Fruit fly (Drosophila melanogaster) whole organism, embryonic: ENCODE data around the gene CG12594.

Source experiments
- Asciz ChIP-seq: fragments of 200-800 bp; sonication (Bioruptor generic); optimal IDR thresholded peaks from 2 replicates; lab custom pipeline; 2017; ENCODE audit warnings: missing biosample characterization, mild to moderate bottlenecking, missing genetic modification characterization, missing genetic modification reagents
- BEAF-32 ChIP-seq: fragments of 200-800 bp; sonication (Bioruptor generic); optimal IDR thresholded peaks from 3 replicates; lab custom pipeline; 2017; ENCODE audit warnings: missing biosample characterization, missing genetic modification characterization, mild to moderate bottlenecking, moderate library complexity, missing genetic modification reagents
- Blimp-1 ChIP-seq: fragments of 200-800 bp; sonication (Bioruptor generic); optimal IDR thresholded peaks from 3 replicates; lab custom pipeline; 2018; ENCODE audit warnings: missing biosample characterization, missing genetic modification characterization, mild to moderate bottlenecking, moderate library complexity, missing genetic modification reagents
- CG10147 ChIP-seq: fragments of 200-800 bp; sonication (Bioruptor generic); optimal IDR thresholded peaks from 2 replicates; lab custom pipeline; 2019; ENCODE audit warnings: missing biosample characterization, mild to moderate bottlenecking, missing genetic modification characterization, moderate library complexity
- CG11456 ChIP-seq: fragments of 200-800 bp; sonication (Bioruptor generic); IDR thresholded peaks from 3 replicates; pipeline ENCODE4 v1.3.6; 2022; ENCODE audit warnings: missing biosample characterization, missing genetic modification characterization
- CG11723 ChIP-seq: fragments of 200-800 bp; sonication (Bioruptor generic); optimal IDR thresholded peaks from 2 replicates; lab custom pipeline; 2017; ENCODE audit warnings: missing biosample characterization, mild to moderate bottlenecking, missing genetic modification characterization
- CG12071 ChIP-seq: fragments of 200-800 bp; sonication (Bioruptor generic); optimal IDR thresholded peaks from 3 replicates; lab custom pipeline; 2018; ENCODE audit warnings: missing biosample characterization, mild to moderate bottlenecking, missing genetic modification characterization
- CG12155 ChIP-seq: fragments of 200-800 bp; sonication (Bioruptor generic); optimal IDR thresholded peaks from 3 replicates; lab custom pipeline; 2016; ENCODE audit warnings: missing biosample characterization, missing genetic modification characterization
- CG13775 ChIP-seq: fragments of 200-800 bp; sonication (Bioruptor generic); optimal IDR thresholded peaks from 3 replicates; lab custom pipeline; 2017; ENCODE audit warnings: missing biosample characterization, mild to moderate bottlenecking, missing genetic modification characterization
- CG15011 ChIP-seq: fragments of 200-800 bp; sonication (Bioruptor generic); optimal IDR thresholded peaks from 3 replicates; lab custom pipeline; 2018; ENCODE audit warnings: missing biosample characterization, mild to moderate bottlenecking, missing genetic modification characterization
- CG15073 ChIP-seq: fragments of 200-800 bp; sonication (Bioruptor generic); optimal IDR thresholded peaks from 2 replicates; lab custom pipeline; 2016; ENCODE audit warnings: missing biosample characterization, missing genetic modification characterization
- CG15514 ChIP-seq: fragments of 200-800 bp; sonication (Bioruptor generic); optimal IDR thresholded peaks from 3 replicates; lab custom pipeline; 2017; ENCODE audit warnings: missing biosample characterization, missing genetic modification characterization, mild to moderate bottlenecking, moderate library complexity, missing genetic modification reagents
- CG16813 ChIP-seq: fragments of 200-800 bp; sonication (Bioruptor generic); IDR thresholded peaks from 3 replicates; pipeline ENCODE4 v1.3.6; 2022; ENCODE audit warnings: missing biosample characterization, missing genetic modification characterization; ENCODE audit not compliant: partially characterized antibody
- CG3163 ChIP-seq: fragments of 200-800 bp; sonication (Bioruptor generic); optimal IDR thresholded peaks from 3 replicates; lab custom pipeline; 2016; ENCODE audit warnings: missing biosample characterization, missing genetic modification characterization
- CG3726 ChIP-seq: fragments of 200-800 bp; sonication (Bioruptor generic); IDR thresholded peaks from 3 replicates; pipeline ENCODE4, ENCODE4 v1.3.6; 2022; ENCODE audit warnings: missing biosample characterization, missing genetic modification characterization
- CG6813 ChIP-seq: fragments of 200-800 bp; sonication (Bioruptor generic); optimal IDR thresholded peaks from 2 replicates; lab custom pipeline; 2017; ENCODE audit warnings: missing biosample characterization, missing genetic modification characterization, mild to moderate bottlenecking, moderate library complexity, missing genetic modification reagents
- CG6854 ChIP-seq: fragments of 200-800 bp; sonication (Bioruptor generic); optimal IDR thresholded peaks from 3 replicates; lab custom pipeline; 2017; ENCODE audit warnings: missing biosample characterization, mild to moderate bottlenecking, missing genetic modification characterization
- CG8765 ChIP-seq: fragments of 200-800 bp; sonication (Bioruptor generic); IDR thresholded peaks from 2 replicates; pipeline ENCODE4 v1.3.6; 2022; ENCODE audit warnings: missing biosample characterization, missing genetic modification characterization
- CG8924 ChIP-seq: fragments of 200-800 bp; optimal IDR thresholded peaks from 3 replicates; lab custom pipeline; 2019; ENCODE audit warnings: missing biosample characterization, mild to moderate bottlenecking, missing genetic modification characterization, moderate library complexity
- CG8944 ChIP-seq: fragments of 200-800 bp; sonication (Bioruptor generic); optimal IDR thresholded peaks from 3 replicates; lab custom pipeline; 2016; ENCODE audit warnings: missing biosample characterization, missing genetic modification characterization
- CG9437 ChIP-seq: fragments of 200-800 bp; sonication (Bioruptor generic); optimal IDR thresholded peaks from 2 replicates; lab custom pipeline; 2018; ENCODE audit warnings: missing biosample characterization, mild to moderate bottlenecking, missing genetic modification characterization
- CG9817 ChIP-seq: fragments of 200-800 bp; sonication (Bioruptor generic); optimal IDR thresholded peaks from 2 replicates; lab custom pipeline; 2018; ENCODE audit warnings: missing biosample characterization, mild to moderate bottlenecking, missing genetic modification characterization, moderate library complexity
- CrebB ChIP-seq: fragments of 200-800 bp; sonication (Bioruptor generic); optimal IDR thresholded peaks from 3 replicates; lab custom pipeline; 2018; ENCODE audit warnings: missing biosample characterization, mild to moderate bottlenecking, missing genetic modification characterization
- D ChIP-seq, 2 experiments: fragments of 200-800 bp in 1 of 2; fragments of >200 bp in 1 of 2; sonication (Bioruptor generic) in 1 of 2; optimal IDR thresholded peaks; 2 replicates in 1 of 2; 3 replicates in 1 of 2; lab custom pipeline; 2017; ENCODE audit warnings: mild to moderate bottlenecking in 1 of 2, missing biosample characterization in 1 of 2, missing genetic modification characterization in 1 of 2, missing genetic modification reagents in 1 of 2
- Dip3 ChIP-seq: fragments of 200-800 bp; sonication (Bioruptor generic); optimal IDR thresholded peaks from 3 replicates; lab custom pipeline; 2016; ENCODE audit warnings: missing biosample characterization, missing genetic modification characterization
- Fer1 ChIP-seq: fragments of 200-800 bp; sonication (Bioruptor generic); optimal IDR thresholded peaks from 2 replicates; lab custom pipeline; 2017; ENCODE audit warnings: missing biosample characterization, mild to moderate bottlenecking, missing genetic modification characterization
- HmgZ ChIP-seq: fragments of 200-800 bp; sonication (Bioruptor generic); optimal IDR thresholded peaks from 2 replicates; lab custom pipeline; 2018; ENCODE audit warnings: missing biosample characterization, mild to moderate bottlenecking, missing genetic modification characterization
- Hsf ChIP-seq: fragments of 200-800 bp; sonication (Bioruptor generic); optimal IDR thresholded peaks from 3 replicates; lab custom pipeline; 2016; ENCODE audit warnings: missing biosample characterization, missing genetic modification characterization
- NC2β ChIP-seq: fragments of 200-800 bp; sonication (Bioruptor generic); optimal IDR thresholded peaks from 2 replicates; lab custom pipeline; 2016; ENCODE audit warnings: missing biosample characterization, missing genetic modification characterization
- Nf-YC ChIP-seq: fragments of 200-800 bp; optimal IDR thresholded peaks from 3 replicates; lab custom pipeline; 2019; ENCODE audit warnings: missing biosample characterization, mild to moderate bottlenecking, missing genetic modification characterization, moderate library complexity
- Opbp ChIP-seq: fragments of 200-800 bp; sonication (Bioruptor generic); IDR thresholded peaks from 3 replicates; pipeline ENCODE4 v1.3.6; 2022; ENCODE audit warnings: missing biosample characterization, missing genetic modification characterization; ENCODE audit not compliant: partially characterized antibody
- Sin3A ChIP-seq: fragments of >200 bp; optimal IDR thresholded peaks from 2 replicates; lab custom pipeline; 2018
- abd-A ChIP-seq: fragments of 200-800 bp; sonication (Bioruptor generic); optimal IDR thresholded peaks from 3 replicates; lab custom pipeline; 2019; ENCODE audit warnings: missing biosample characterization, mild to moderate bottlenecking, missing genetic modification characterization, moderate library complexity
- az2 ChIP-seq: fragments of 200-800 bp; sonication (Bioruptor generic); optimal IDR thresholded peaks from 3 replicates; lab custom pipeline; 2016; ENCODE audit warnings: missing biosample characterization, missing genetic modification characterization
- chif ChIP-seq, 2 experiments: fragments of 200-800 bp; sonication (Bioruptor generic); optimal IDR thresholded peaks; 3 replicates each; lab custom pipeline; 2016; ENCODE audit warnings: missing biosample characterization in 2 of 2, missing genetic modification characterization in 2 of 2
- corto ChIP-seq: fragments of 200-800 bp; sonication (Bioruptor generic); optimal IDR thresholded peaks from 2 replicates; lab custom pipeline; 2016; ENCODE audit warnings: missing biosample characterization, mild to moderate bottlenecking, missing genetic modification characterization, moderate library complexity
- dpn ChIP-seq, 2 experiments: fragments of 200-800 bp; sonication (Bioruptor generic); optimal IDR thresholded peaks; 3 replicates each; lab custom pipeline; 2016; ENCODE audit warnings: missing biosample characterization in 2 of 2, missing genetic modification characterization in 2 of 2
- emc ChIP-seq: fragments of 200-800 bp; sonication (Bioruptor generic); optimal IDR thresholded peaks from 2 replicates; lab custom pipeline; 2016; ENCODE audit warnings: missing biosample characterization, missing genetic modification characterization
- en ChIP-seq: fragments of 200-800 bp; sonication (Bioruptor generic); optimal IDR thresholded peaks from 2 replicates; lab custom pipeline; 2016; ENCODE audit warnings: missing biosample characterization, missing genetic modification characterization
- exex ChIP-seq: fragments of 200-800 bp; sonication (Bioruptor generic); optimal IDR thresholded peaks from 4 replicates; lab custom pipeline; 2018; ENCODE audit warnings: missing biosample characterization, mild to moderate bottlenecking, missing genetic modification characterization, moderate library complexity
- fu2 ChIP-seq: fragments of 200-800 bp; sonication (Bioruptor generic); optimal IDR thresholded peaks from 2 replicates; lab custom pipeline; 2016; ENCODE audit warnings: missing biosample characterization, missing genetic modification characterization
- gsb-n ChIP-seq: fragments of 200-800 bp; sonication (Bioruptor generic); optimal IDR thresholded peaks from 3 replicates; lab custom pipeline; 2018; ENCODE audit warnings: missing biosample characterization, mild to moderate bottlenecking, missing genetic modification characterization
- knrl ChIP-seq: fragments of 200-800 bp; sonication (Bioruptor generic); IDR thresholded peaks from 3 replicates; pipeline ENCODE4 v1.3.6; 2022; ENCODE audit warnings: missing biosample characterization, missing genetic modification characterization; ENCODE audit not compliant: partially characterized antibody
- maf-S ChIP-seq: fragments of 200-800 bp; sonication (Bioruptor generic); optimal IDR thresholded peaks from 2 replicates; lab custom pipeline; 2016; ENCODE audit warnings: missing biosample characterization, missing genetic modification characterization
- org-1 ChIP-seq: fragments of 200-800 bp; sonication (Bioruptor generic); optimal IDR thresholded peaks from 2 replicates; lab custom pipeline; 2017; ENCODE audit warnings: missing biosample characterization, missing genetic modification characterization
- pnt ChIP-seq: fragments of 200-800 bp; sonication (Bioruptor generic); optimal IDR thresholded peaks from 3 replicates; lab custom pipeline; 2016; ENCODE audit warnings: missing biosample characterization, missing genetic modification characterization
- pzg ChIP-seq: fragments of 200-800 bp; sonication (Bioruptor generic); optimal IDR thresholded peaks from 3 replicates; lab custom pipeline; 2018; ENCODE audit warnings: missing biosample characterization, mild to moderate bottlenecking, missing genetic modification characterization, moderate library complexity
- run ChIP-seq: fragments of 200-800 bp; sonication (Bioruptor generic); optimal IDR thresholded peaks from 3 replicates; lab custom pipeline; 2018; ENCODE audit warnings: missing biosample characterization, mild to moderate bottlenecking, missing genetic modification characterization
- unpg ChIP-seq: fragments of 200-800 bp; sonication (Bioruptor generic); optimal IDR thresholded peaks from 3 replicates; lab custom pipeline; 2018; ENCODE audit warnings: missing biosample characterization, mild to moderate bottlenecking, missing genetic modification characterization, moderate library complexity

Gene CG12594

dm6 chr3R:11764279-11764880 lies 42.8 kb downstream of the CG12594 start, which contains the start of gene Lk6 (continued):
- TF ChIP-seq gsb-n (tag; lab: Kevin White, UChicago), result peak; percentile 45
- TF ChIP-seq CrebB (tag; lab: Kevin White, UChicago), result peak; percentile 83
- TF ChIP-seq abd-A (tag; lab: Kevin White, UChicago), result no peak
- TF ChIP-seq CG15514 (GFP tag; lab: Kevin White, UChicago), result peak; percentile 93
- no peak for TF ChIP-seq en
- TF ChIP-seq CG10147, result peak; percentile 62
- peak; percentile 57 for TF ChIP-seq unpg
- TF ChIP-seq pnt (GFP tag; lab: Kevin White, UChicago), result peak; percentile 7
- no peak for TF ChIP-seq CG9437 (GFP tag; lab: Kevin White, UChicago)
- peak; percentile 59 for TF ChIP-seq CG3163
- no peak for TF ChIP-seq Opbp (GFP tag; lab: Robert Waterston, UW)
- TF ChIP-seq org-1 (GFP tag; lab: Kevin White, UChicago), result peak; percentile 29
- TF ChIP-seq CG15011, result peak; percentile 52
- TF ChIP-seq knrl (GFP tag; lab: Robert Waterston, UW), result no peak
- TF ChIP-seq CG15073 (GFP tag; lab: Kevin White, UChicago), result no peak
- peak; percentile 60 for TF ChIP-seq CG6854 (GFP tag; lab: Kevin White, UChicago)
- TF ChIP-seq CG6813 (GFP tag; lab: Kevin White, UChicago), result peak; percentile 34
- peak; percentile 4 for TF ChIP-seq fu2 (GFP tag; lab: Kevin White, UChicago)
- peak; percentile 22 for TF ChIP-seq az2
- peak; percentile 48 for TF ChIP-seq CG8924 (tag; lab: Kevin White, UChicago)
- TF ChIP-seq dpn (GFP tag; optimal IDR thresholded peaks at IDR 0.05; lab: Kevin White, UChicago), result peak; percentile 41
- TF ChIP-seq CG13775 (GFP tag; lab: Kevin White, UChicago), result peak; percentile 1
- TF ChIP-seq D (optimal IDR thresholded peaks at IDR 0.05; lab: Kevin White, UChicago), result no peak
- TF ChIP-seq D (GFP tag; optimal IDR thresholded peaks at IDR 0.05; lab: Kevin White, UChicago), result peak; percentile 12
- peak; percentile 33 for TF ChIP-seq Dip3 (GFP tag; lab: Kevin White, UChicago)
- no peak for TF ChIP-seq CG11456 (GFP tag; lab: Robert Waterston, UW)
- peak in 1 of 2 experiments; percentile 42 for TF ChIP-seq chif (GFP tag; optimal IDR thresholded peaks at IDR 0.05; lab: Kevin White, UChicago)
- peak; percentile 82 for TF ChIP-seq Fer1 (GFP tag; lab: Kevin White, UChicago)
- TF ChIP-seq Nf-YC (tag; lab: Kevin White, UChicago), result peak; percentile 71
- TF ChIP-seq BEAF-32 (GFP tag; lab: Kevin White, UChicago), result peak; percentile 61
- peak; percentile 43 for TF ChIP-seq Asciz (GFP tag; lab: Kevin White, UChicago)
- TF ChIP-seq emc (GFP tag; lab: Kevin White, UChicago), result peak; percentile 24
- peak; percentile 39 for TF ChIP-seq Hsf (GFP tag; lab: Kevin White, UChicago)
- peak; percentile 24 for TF ChIP-seq corto
- no peak for TF ChIP-seq CG3726 (GFP tag; lab: Robert Waterston, UW)
- TF ChIP-seq run (tag; lab: Kevin White, UChicago), result peak; percentile 82
- peak; percentile 100 for TF ChIP-seq pzg
- peak; percentile 28 for TF ChIP-seq CG9817 (tag; lab: Kevin White, UChicago)
- TF ChIP-seq CG11723, result no peak
- no peak for TF ChIP-seq maf-S (GFP tag; lab: Kevin White, UChicago)
- TF ChIP-seq Blimp-1, result peak; percentile 30
- peak; percentile 36 for TF ChIP-seq exex (tag; lab: Kevin White, UChicago)
- TF ChIP-seq CG8944 (GFP tag; lab: Kevin White, UChicago), result peak; percentile 19
- peak; percentile 54 for TF ChIP-seq CG12155 (GFP tag; lab: Kevin White, UChicago)
- TF ChIP-seq NC2β (GFP tag; lab: Kevin White, UChicago), result peak; percentile 23
- peak; percentile 76 for TF ChIP-seq Sin3A (lab: Kevin White, UChicago)
- TF ChIP-seq CG12071 (GFP tag; lab: Kevin White, UChicago), result peak; percentile 70
- TF ChIP-seq CG8765 (GFP tag; lab: Robert Waterston, UW), result no peak
- no peak for TF ChIP-seq CG16813 (GFP tag; lab: Robert Waterston, UW)
- peak; percentile 93 for TF ChIP-seq HmgZ (tag; lab: Kevin White, UChicago)
